Fruit fly (Drosophila melanogaster) whole organism, wandering third instar larva: ENCODE measurements around the gene Adi1.

Source experiments
- Dfd ChIP-seq: fragments of >200 bp; optimal IDR thresholded peaks from 2 replicates; lab custom pipeline; 2017; ENCODE audit warnings: missing biosample characterization, missing genetic modification characterization
- HLH106 ChIP-seq: fragments of 200-800 bp; optimal IDR thresholded peaks from 3 replicates; lab custom pipeline; 2019; ENCODE audit warnings: missing biosample characterization, mild to moderate bottlenecking, missing genetic modification characterization, moderate library complexity
- Hr83 ChIP-seq: fragments of 200-300 bp; sonication (Bioruptor generic); optimal IDR thresholded peaks from 2 replicates; lab custom pipeline; 2016; ENCODE audit warnings: missing biosample characterization, mild to moderate bottlenecking, missing genetic modification characterization, moderate library complexity; ENCODE audit not compliant: poor library complexity, severe bottlenecking
- Myc ChIP-seq: fragments of >200 bp; optimal IDR thresholded peaks from 2 replicates; lab custom pipeline; 2017
- br ChIP-seq: fragments of 200-800 bp; sonication (Bioruptor generic); optimal IDR thresholded peaks from 2 replicates; lab custom pipeline; 2016; ENCODE audit warnings: missing biosample characterization, missing genetic modification characterization
- fru ChIP-seq: fragments of 200-800 bp; sonication (Bioruptor generic); optimal IDR thresholded peaks from 3 replicates; lab custom pipeline; 2016; ENCODE audit warnings: missing biosample characterization, mild to moderate bottlenecking, missing genetic modification characterization
- psq ChIP-seq: fragments of 200-800 bp; sonication (Bioruptor generic); optimal IDR thresholded peaks from 3 replicates; lab custom pipeline; 2017; ENCODE audit warnings: missing biosample characterization, mild to moderate bottlenecking, missing genetic modification characterization, moderate library complexity

- TF ChIP-seq br (GFP tag; lab: Kevin White, UChicago) (peak; percentile 96), Hr83 (GFP tag; lab: Kevin White, UChicago) (no peak), HLH106 (tag; lab: Kevin White, UChicago) (peak; percentile 90), psq (GFP tag; lab: Kevin White, UChicago) (peak; percentile 82), fru (GFP tag; lab: Kevin White, UChicago) (peak; percentile 94), Dfd (peak; percentile 74), Myc (lab: Kevin White, UChicago) (no peak)
These were observed 15.4 kb downstream of the Adi1 start for dm6 chr3L:10678545-10679067.
